Worm (Caenorhabditis elegans) whole organism, L2 larva: Measurements from ENCODE around the gene cct-1.

ENCODE experiments used
- C34F6.9 ChIP-seq: fragments of 150-350 bp; optimal IDR thresholded peaks from 2 replicates; lab custom pipeline; 2014; ENCODE audit warnings: missing biosample characterization, missing genetic modification characterization
- F13H6.1 ChIP-seq: sonication (generic microtip); optimal IDR thresholded peaks from 2 replicates; lab custom pipeline; 2016; ENCODE audit warnings: missing genetic modification characterization, missing compliant biosample characterization
- R02D3.7 ChIP-seq: fragments of 150-350 bp; optimal IDR thresholded peaks from 2 replicates; lab custom pipeline; 2014; ENCODE audit warnings: missing biosample characterization, missing genetic modification characterization
- Y55F3AM.14 ChIP-seq: fragments of 200-800 bp; sonication (Bioruptor generic); optimal IDR thresholded peaks from 2 replicates; lab custom pipeline; 2018; ENCODE audit warnings: mild to moderate bottlenecking, missing genetic modification characterization, missing compliant biosample characterization
- alr-1 ChIP-seq: fragments of 150-350 bp; optimal IDR thresholded peaks from 2 replicates; lab custom pipeline; 2014; ENCODE audit warnings: missing biosample characterization, missing genetic modification characterization
- aly-2 ChIP-seq: fragments of 150-350 bp; optimal IDR thresholded peaks from 2 replicates; lab custom pipeline; 2014; ENCODE audit warnings: missing biosample characterization, missing genetic modification characterization
- ama-1 ChIP-seq: fragments of 150-350 bp; optimal IDR thresholded peaks from 2 replicates; lab custom pipeline; 2018; ENCODE audit warnings: inconsistent platforms
- blmp-1 ChIP-seq: sonication (generic microtip); optimal IDR thresholded peaks from 2 replicates; lab custom pipeline; 2017; ENCODE audit warnings: missing genetic modification characterization, mild to moderate bottlenecking, missing compliant biosample characterization, antibody characterized with exemption, moderate library complexity; ENCODE audit not compliant: insufficient read depth
- ceh-16 ChIP-seq: fragments of 150-350 bp; optimal IDR thresholded peaks from 2 replicates; lab custom pipeline; 2014; ENCODE audit warnings: missing biosample characterization, missing genetic modification characterization
- crh-2 ChIP-seq: sonication (generic microtip); optimal IDR thresholded peaks from 2 replicates; lab custom pipeline; 2017; ENCODE audit warnings: missing biosample characterization, missing genetic modification characterization
- dmd-4 ChIP-seq: sonication (generic microtip); optimal IDR thresholded peaks from 2 replicates; lab custom pipeline; 2017; ENCODE audit warnings: missing biosample characterization, missing genetic modification characterization
- egl-27 ChIP-seq: sonication (generic microtip); optimal IDR thresholded peaks from 3 replicates; lab custom pipeline; 2017; ENCODE audit warnings: missing biosample characterization, missing genetic modification reagents, missing genetic modification characterization
- elt-1 ChIP-seq: fragments of 150-350 bp; optimal IDR thresholded peaks from 2 replicates; lab custom pipeline; 2014; ENCODE audit warnings: missing biosample characterization, missing genetic modification characterization
- elt-3 ChIP-seq: sonication (generic microtip); optimal IDR thresholded peaks from 2 replicates; lab custom pipeline; 2017; ENCODE audit warnings: missing biosample characterization, missing genetic modification characterization
- fos-1 ChIP-seq: fragments of 150-350 bp; optimal IDR thresholded peaks from 2 replicates; lab custom pipeline; 2014; ENCODE audit warnings: missing biosample characterization, missing genetic modification characterization
- gmeb-1 ChIP-seq: fragments of 150-350 bp; optimal IDR thresholded peaks from 2 replicates; lab custom pipeline; 2014; ENCODE audit warnings: missing biosample characterization, missing genetic modification characterization
- lin-11 ChIP-seq: fragments of 150-350 bp; sonication (generic microtip); optimal IDR thresholded peaks from 2 replicates; lab custom pipeline; 2014; ENCODE audit warnings: missing biosample characterization, missing genetic modification characterization, inconsistent platforms, mixed read lengths
- lin-13 ChIP-seq: fragments of 150-350 bp; optimal IDR thresholded peaks from 2 replicates; lab custom pipeline; 2014; ENCODE audit warnings: missing biosample characterization, missing genetic modification reagents, missing genetic modification characterization
- lin-39 ChIP-seq: fragments of 150-350 bp; optimal IDR thresholded peaks from 2 replicates; lab custom pipeline; 2014; ENCODE audit warnings: missing biosample characterization, missing genetic modification reagents, missing genetic modification characterization
- lsy-2 ChIP-seq, 2 experiments: fragments of 150-350 bp in 1 of 2; sonication (generic microtip) in 1 of 2; optimal IDR thresholded peaks; 2 replicates each; lab custom pipeline; 2014 to 2017; ENCODE audit warnings: missing biosample characterization in 2 of 2, missing genetic modification characterization in 2 of 2
- mab-5 ChIP-seq: fragments of 150-350 bp; optimal IDR thresholded peaks from 2 replicates; lab custom pipeline; 2014; ENCODE audit warnings: missing biosample characterization, missing genetic modification characterization
- mbf-1 ChIP-seq: sonication (generic microtip); optimal IDR thresholded peaks from 2 replicates; lab custom pipeline; 2017; ENCODE audit warnings: missing biosample characterization, missing genetic modification characterization
- mdl-1 ChIP-seq, 2 experiments: fragments of 150-350 bp in 1 of 2; sonication (generic microtip) in 1 of 2; optimal IDR thresholded peaks; 2 replicates each; lab custom pipeline; 2017; ENCODE audit warnings: missing biosample characterization in 2 of 2, missing genetic modification characterization in 2 of 2
- nhr-10 ChIP-seq: sonication (generic microtip); optimal IDR thresholded peaks from 2 replicates; lab custom pipeline; 2017; ENCODE audit warnings: missing biosample characterization, missing genetic modification characterization
- nhr-11 ChIP-seq: fragments of 150-350 bp; optimal IDR thresholded peaks from 2 replicates; lab custom pipeline; 2014; ENCODE audit warnings: missing biosample characterization, missing genetic modification characterization
- nhr-12 ChIP-seq: fragments of 150-350 bp; optimal IDR thresholded peaks from 2 replicates; lab custom pipeline; 2014; ENCODE audit warnings: missing biosample characterization, missing genetic modification characterization
- nhr-129 ChIP-seq: fragments of 150-350 bp; optimal IDR thresholded peaks from 2 replicates; lab custom pipeline; 2014; ENCODE audit warnings: missing biosample characterization, missing genetic modification characterization
- nhr-21 ChIP-seq: fragments of 150-350 bp; optimal IDR thresholded peaks from 2 replicates; lab custom pipeline; 2014; ENCODE audit warnings: missing biosample characterization, missing genetic modification characterization
- nhr-23 ChIP-seq: fragments of 150-350 bp; optimal IDR thresholded peaks from 2 replicates; lab custom pipeline; 2014; ENCODE audit warnings: missing biosample characterization, missing genetic modification reagents, missing genetic modification characterization
- nhr-237 ChIP-seq: fragments of 150-350 bp; optimal IDR thresholded peaks from 2 replicates; lab custom pipeline; 2014; ENCODE audit warnings: missing biosample characterization, missing genetic modification characterization
- nhr-25 ChIP-seq: fragments of 150-350 bp; sonication (generic microtip); optimal IDR thresholded peaks from 3 replicates; lab custom pipeline; 2014; ENCODE audit warnings: missing biosample characterization, missing genetic modification characterization
- nhr-6 ChIP-seq: fragments of 150-350 bp; optimal IDR thresholded peaks from 2 replicates; lab custom pipeline; 2014; ENCODE audit warnings: missing biosample characterization, missing genetic modification characterization
- nhr-77 ChIP-seq: fragments of 150-350 bp; optimal IDR thresholded peaks from 2 replicates; lab custom pipeline; 2014; ENCODE audit warnings: missing biosample characterization, missing genetic modification characterization
- peb-1 ChIP-seq: fragments of 150-350 bp; optimal IDR thresholded peaks from 2 replicates; lab custom pipeline; 2014; ENCODE audit warnings: missing biosample characterization, missing genetic modification characterization
- sem-4 ChIP-seq: fragments of 150-350 bp; optimal IDR thresholded peaks from 2 replicates; lab custom pipeline; 2014; ENCODE audit warnings: missing biosample characterization, missing genetic modification reagents, missing genetic modification characterization
- skn-1 ChIP-seq: sonication (generic microtip); optimal IDR thresholded peaks from 2 replicates; lab custom pipeline; 2017; ENCODE audit warnings: missing biosample characterization, missing genetic modification characterization
- sma-3 ChIP-seq: sonication (generic microtip); optimal IDR thresholded peaks from 2 replicates; lab custom pipeline; 2016; ENCODE audit warnings: missing genetic modification reagents, missing genetic modification characterization, missing compliant biosample characterization
- sma-9 ChIP-seq, 2 experiments: fragments of 150-350 bp in 1 of 2; sonication (generic microtip) in 1 of 2; optimal IDR thresholded peaks; 2 replicates each; lab custom pipeline; 2014 to 2016; ENCODE audit warnings: missing genetic modification characterization in 2 of 2, mild to moderate bottlenecking in 1 of 2, missing biosample characterization in 1 of 2, missing compliant biosample characterization in 1 of 2, missing genetic modification reagents in 1 of 2, moderate library complexity in 1 of 2
- snpc-4 ChIP-seq: fragments of 150-350 bp; optimal IDR thresholded peaks from 2 replicates; lab custom pipeline; 2014; ENCODE audit warnings: missing biosample characterization, missing genetic modification characterization
- unc-39 ChIP-seq: fragments of 150-350 bp; optimal IDR thresholded peaks from 2 replicates; lab custom pipeline; 2014; ENCODE audit warnings: missing biosample characterization, missing genetic modification characterization
- unc-55 ChIP-seq: fragments of 150-350 bp; sonication (generic microtip); optimal IDR thresholded peaks from 3 replicates; lab custom pipeline; 2014; ENCODE audit warnings: missing biosample characterization, missing genetic modification reagents, missing genetic modification characterization
- unc-62 ChIP-seq: fragments of 150-350 bp; optimal IDR thresholded peaks from 2 replicates; lab custom pipeline; 2014; ENCODE audit warnings: missing biosample characterization, missing genetic modification reagents, missing genetic modification characterization
- zag-1 ChIP-seq: fragments of 150-350 bp; optimal IDR thresholded peaks from 2 replicates; lab custom pipeline; 2014; ENCODE audit warnings: missing biosample characterization, missing genetic modification characterization
- ztf-1 ChIP-seq: fragments of 200-800 bp; sonication (Bioruptor generic); conservative IDR thresholded peaks from 2 replicates; pipeline ENCODE4 v1.3.6; 2022; ENCODE audit warnings: missing genetic modification characterization, missing compliant biosample characterization
- ztf-11 ChIP-seq: sonication (generic microtip); optimal IDR thresholded peaks from 2 replicates; lab custom pipeline; 2017; ENCODE audit warnings: missing biosample characterization, missing genetic modification characterization
- ztf-4 ChIP-seq: fragments of 150-350 bp; optimal IDR thresholded peaks from 2 replicates; lab custom pipeline; 2014; ENCODE audit warnings: missing biosample characterization, missing genetic modification characterization

Gene cct-1

DNA sequence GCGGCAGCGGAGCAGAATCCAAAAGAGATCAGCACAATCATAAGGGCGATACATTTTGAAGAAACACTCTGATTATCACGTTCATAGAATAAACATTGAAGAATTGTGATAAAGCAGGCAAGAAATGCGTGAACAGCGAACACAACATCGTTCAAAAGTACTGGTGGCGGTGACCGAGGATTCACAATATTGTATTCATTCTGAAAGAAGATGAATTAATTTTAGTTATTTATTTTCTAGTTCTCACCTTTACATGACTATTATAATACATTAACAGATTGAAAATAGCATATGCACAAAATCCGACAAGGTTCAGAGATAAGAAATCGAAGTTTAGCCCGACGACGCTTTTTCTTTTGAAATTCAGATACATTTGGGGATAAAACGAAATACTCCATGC, 49.3 kb upstream of the cct-1 start:
- TF ChIP-seq ama-1 (lab: Kevin White, UChicago) (no peak), sem-4 (tag; lab: Kevin White, UChicago) (no peak), F13H6.1 (tag; lab: Kevin White, UChicago) (no peak), dmd-4 (no peak), lsy-2 (tag; optimal IDR thresholded peaks at IDR 0.05; lab: Kevin White, UChicago) (no peak), nhr-129 (tag; lab: Kevin White, UChicago) (no peak), lin-39 (tag; lab: Kevin White, UChicago) (no peak), Y55F3AM.14 (GFP tag; lab: Kevin White, UChicago) (no peak), unc-39 (tag; lab: Kevin White, UChicago) (no peak), ceh-16 (no peak), ztf-4 (tag; lab: Kevin White, UChicago) (no peak), alr-1 (no peak), nhr-11 (no peak), peb-1 (no peak), nhr-25 (tag; lab: Kevin White, UChicago) (no peak), snpc-4 (tag; lab: Kevin White, UChicago) (no peak), C34F6.9 (tag; lab: Kevin White, UChicago) (no peak), nhr-23 (tag; lab: Kevin White, UChicago) (no peak), fos-1 (no peak)

DNA sequence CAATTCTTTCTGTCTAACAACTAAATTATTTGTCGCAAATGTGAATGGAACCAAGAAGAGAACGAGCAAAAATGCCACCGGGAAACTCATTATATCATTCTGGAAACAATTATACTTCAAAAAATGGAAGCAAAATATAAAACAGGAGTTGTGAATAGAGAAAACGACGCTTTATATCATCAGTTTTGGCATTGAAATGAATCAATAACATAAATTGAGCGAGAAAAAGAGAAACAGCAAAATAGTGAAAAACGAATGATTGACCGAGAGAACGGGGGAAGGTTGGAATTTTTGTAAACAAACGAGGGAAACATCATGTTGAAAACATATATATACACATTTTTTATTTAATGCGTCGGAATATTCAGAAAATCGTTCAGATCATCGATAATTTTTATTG, 48.4 kb upstream of the cct-1 start, which contains the start of gene ctns-1:
ctns-1 (minus strand) TSS at position 101 of the 400 bp plus-strand sequence.
- no peak for TF ChIP-seq lin-39 (tag; lab: Kevin White, UChicago)
- no peak for TF ChIP-seq elt-1 (tag; lab: Kevin White, UChicago)
- TF ChIP-seq snpc-4 (tag; lab: Kevin White, UChicago): no peak
- no peak for TF ChIP-seq mbf-1
- TF ChIP-seq nhr-25 (tag; lab: Kevin White, UChicago): no peak
- TF ChIP-seq unc-62: no peak
- TF ChIP-seq nhr-10 (tag; lab: Kevin White, UChicago): no peak
- no peak for TF ChIP-seq Y55F3AM.14 (GFP tag; lab: Kevin White, UChicago)
- TF ChIP-seq, all 48 proteins: peak for 0

DNA sequence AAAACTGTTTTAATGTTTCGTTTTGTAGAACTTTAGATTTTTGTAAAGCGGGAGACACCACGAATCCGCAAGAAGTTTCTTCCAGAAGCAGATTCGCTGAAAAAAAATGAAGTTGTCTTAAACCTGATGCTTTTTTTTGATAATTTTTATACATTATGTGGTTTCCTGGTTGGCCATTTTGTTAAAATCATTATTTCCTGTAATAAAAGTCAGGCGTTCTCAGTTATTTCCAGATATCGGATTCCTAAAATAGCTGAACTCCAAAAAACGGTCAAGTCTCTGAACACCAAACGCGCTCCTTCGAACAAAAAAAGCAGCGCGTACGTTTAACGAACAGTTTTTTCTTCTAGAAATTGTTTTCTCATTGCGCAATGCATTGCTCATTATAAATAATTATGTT, 47.9 kb upstream of the cct-1 start:
- no peak for TF ChIP-seq nhr-77 (tag; lab: Kevin White, UChicago)
- TF ChIP-seq ztf-1 (GFP tag; lab: Robert Waterston, UW): no peak
- TF ChIP-seq snpc-4 (tag; lab: Kevin White, UChicago): no peak
- TF ChIP-seq nhr-12 (tag; lab: Kevin White, UChicago): no peak
- peak; percentile 49 for TF ChIP-seq nhr-129 (tag; lab: Kevin White, UChicago)
- TF ChIP-seq sma-9 (GFP tag; optimal IDR thresholded peaks at IDR 0.05; lab: Kevin White, UChicago): no peak
- no peak for TF ChIP-seq sma-9 (tag; optimal IDR thresholded peaks at IDR 0.05; lab: Kevin White, UChicago)
- no peak for TF ChIP-seq ama-1 (lab: Kevin White, UChicago)
- TF ChIP-seq R02D3.7 (tag; lab: Kevin White, UChicago): no peak
- TF ChIP-seq mbf-1: no peak
- TF ChIP-seq aly-2 (tag; lab: Kevin White, UChicago): no peak
- TF ChIP-seq skn-1 (tag; lab: Kevin White, UChicago): peak; percentile 16
- no peak for TF ChIP-seq ceh-16
- TF ChIP-seq unc-39 (tag; lab: Kevin White, UChicago): no peak
- TF ChIP-seq alr-1: no peak
- no peak for TF ChIP-seq nhr-6
- TF ChIP-seq elt-1 (tag; lab: Kevin White, UChicago): no peak
- TF ChIP-seq nhr-10 (tag; lab: Kevin White, UChicago): no peak
- TF ChIP-seq gmeb-1 (tag; lab: Kevin White, UChicago): peak; percentile 21
- TF ChIP-seq lin-39 (tag; lab: Kevin White, UChicago): no peak
- TF ChIP-seq C34F6.9 (tag; lab: Kevin White, UChicago): peak; percentile 37
- TF ChIP-seq sma-3 (GFP tag; lab: Kevin White, UChicago): peak; percentile 1
- no peak for TF ChIP-seq unc-62
- no peak for TF ChIP-seq peb-1
- TF ChIP-seq lsy-2 (tag; optimal IDR thresholded peaks at IDR 0.05; lab: Kevin White, UChicago): peak in 1 of 2 experiments; percentile 67
- no peak for TF ChIP-seq egl-27 (tag; lab: Kevin White, UChicago)
- no peak for TF ChIP-seq ztf-11 (tag; lab: Kevin White, UChicago)
- TF ChIP-seq nhr-11: no peak
- no peak for TF ChIP-seq nhr-237 (tag; lab: Kevin White, UChicago)
- no peak for TF ChIP-seq blmp-1 (tag; lab: Kevin White, UChicago)
- TF ChIP-seq Y55F3AM.14 (GFP tag; lab: Kevin White, UChicago): no peak
- no peak for TF ChIP-seq nhr-21 (tag; lab: Kevin White, UChicago)
- TF ChIP-seq nhr-25 (tag; lab: Kevin White, UChicago): peak; percentile 8
- TF ChIP-seq zag-1 (tag; lab: Kevin White, UChicago): no peak
- no peak for TF ChIP-seq lin-11 (tag; lab: Kevin White, UChicago)
- TF ChIP-seq lin-13 (GFP tag; lab: Kevin White, UChicago): no peak
- no peak for TF ChIP-seq elt-3 (tag; lab: Kevin White, UChicago)
- TF ChIP-seq nhr-23 (tag; lab: Kevin White, UChicago): no peak
- no peak for TF ChIP-seq mdl-1 (tag; optimal IDR thresholded peaks at IDR 0.05; lab: Kevin White, UChicago)
- TF ChIP-seq crh-2 (tag; lab: Kevin White, UChicago): no peak
- no peak for TF ChIP-seq dmd-4
- no peak for TF ChIP-seq mab-5 (tag; lab: Kevin White, UChicago)
- TF ChIP-seq unc-55 (GFP tag; lab: Kevin White, UChicago): peak; percentile 29
- TF ChIP-seq, all 48 proteins: peak for 8
